Worm (Caenorhabditis elegans): ENCODE data around the gene C15C8.8.

Gene C15C8.8

ce11 chrV:12780248-12780647, 27.9 kb upstream of the C15C8.8 start (continued):
- TF ChIP-seq ces-1 (GFP tag; optimal IDR thresholded peaks at IDR 0.05), result no peak
- peak; percentile 22 to 62 for TF ChIP-seq daf-16 (GFP tag; optimal IDR thresholded peaks at IDR 0.05)
- no peak for TF ChIP-seq daf-16 (tag; optimal IDR thresholded peaks at IDR 0.05)
- TF ChIP-seq daf-19 (GFP tag; conservative IDR thresholded peaks at IDR 0.05), result peak; percentile 77
- peak; percentile 6 for TF ChIP-seq F37D6.2 (tag; optimal IDR thresholded peaks at IDR 0.05)
- peak; percentile 84 for TF ChIP-seq nhr-111 (GFP tag; optimal IDR thresholded peaks at IDR 0.05)
- no peak for TF ChIP-seq unc-39 (tag; optimal IDR thresholded peaks at IDR 0.05)

ce11 chrV:12773852-12774251, 21.5 kb upstream of the C15C8.8 start:
- TF ChIP-seq Y5F2A.4 (GFP tag; optimal IDR thresholded peaks at IDR 0.05) (no peak), mxl-2 (GFP tag; conservative IDR thresholded peaks at IDR 0.05) (no peak), aha-1 (tag) (no peak), F26F4.8 (GFP tag; conservative IDR thresholded peaks at IDR 0.05) (no peak), dpl-1 (GFP tag; optimal IDR thresholded peaks at IDR 0.05) (no peak), dmd-9 (GFP tag; IDR thresholded peaks at IDR 0.05) (no peak), Y48G9A.11 (GFP tag; IDR thresholded peaks at IDR 0.05) (no peak), php-3 (GFP tag; IDR thresholded peaks at IDR 0.05) (no peak), ceh-20 (GFP tag; IDR thresholded peaks at IDR 0.05) (no peak), hif-1 (tag; optimal IDR thresholded peaks at IDR 0.05) (no peak), nhr-11 (tag; optimal IDR thresholded peaks at IDR 0.05) (no peak), madf-9 (GFP tag; conservative IDR thresholded peaks at IDR 0.05) (no peak), snpc-4 (tag; optimal IDR thresholded peaks at IDR 0.05) (no peak)

- TF ChIP-seq lim-7 (GFP tag; IDR thresholded peaks at IDR 0.05) (no peak), lsy-2 (tag; optimal IDR thresholded peaks at IDR 0.05) (no peak), T20F7.1 (GFP tag; optimal IDR thresholded peaks at IDR 0.05) (no peak), hlh-30 (tag; optimal IDR thresholded peaks at IDR 0.05; ENCODE audit: insufficient read depth) (no peak), zfp-2 (tag; optimal IDR thresholded peaks at IDR 0.05) (no peak)
Measured at ce11 chrV:12773222-12773621, 20.9 kb upstream of the C15C8.8 start, which contains the start of gene ZC455.1. Gene ZC455.1, plus strand, starts transcription at chrV:12773522.

DNA sequence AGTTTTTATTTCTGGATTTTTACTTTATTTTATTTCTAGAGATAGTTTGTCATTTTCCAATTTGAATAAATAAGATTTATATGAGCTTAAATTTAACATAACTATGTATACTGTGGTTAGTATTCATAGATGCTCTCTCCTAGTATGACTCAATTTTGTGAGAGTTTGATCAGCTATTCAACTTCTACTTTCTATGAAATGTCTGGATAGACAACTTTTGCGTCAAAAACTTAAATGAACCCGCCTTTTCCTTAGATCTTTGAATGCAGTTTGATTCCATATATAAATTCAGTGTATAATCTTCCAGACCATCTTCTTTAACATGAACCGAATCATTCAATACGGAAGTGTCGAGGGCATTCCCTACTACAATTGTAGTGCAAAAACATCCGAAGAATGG, 16.6 kb upstream of the C15C8.8 start, which contains the start of gene srt-43:
TSS of gene srt-43 (plus strand) at position 301 of the 400 bp plus-strand sequence.
- TF ChIP-seq zfp-2 (tag; optimal IDR thresholded peaks at IDR 0.05) (no peak), saeg-2 (GFP tag; IDR thresholded peaks at IDR 0.05) (no peak), unc-62 (GFP tag; optimal IDR thresholded peaks at IDR 0.05 in 1 of 2) (peak in 1 of 2 experiments; percentile 47), unc-62 (tag; optimal IDR thresholded peaks at IDR 0.05) (no peak), nhr-41 (GFP tag; IDR thresholded peaks at IDR 0.05) (no peak)

ce11 chrV:12763291-12763995, 11.1 kb upstream of the C15C8.8 start, which contains the start of the genes abcf-1 and scc-3:
Gene abcf-1, minus strand, starts transcription at chrV:12763375.
Gene scc-3, plus strand, starts transcription at chrV:12763945.
- TF ChIP-seq ceh-62 (tag; optimal IDR thresholded peaks at IDR 0.05) (no peak), T20F7.1 (GFP tag; optimal IDR thresholded peaks at IDR 0.05) (peak; percentile 27), dpl-1 (GFP tag; optimal IDR thresholded peaks at IDR 0.05) (peak; percentile 32), ceh-28 (tag; optimal IDR thresholded peaks at IDR 0.05) (no peak), lsy-2 (tag; optimal IDR thresholded peaks at IDR 0.05) (peak in 1 of 2 experiments; percentile 96), daf-16 (GFP tag; optimal IDR thresholded peaks at IDR 0.05) (no peak), daf-16 (tag; optimal IDR thresholded peaks at IDR 0.05) (peak; percentile 60), hlh-30 (tag; optimal IDR thresholded peaks at IDR 0.05; ENCODE audit: insufficient read depth) (peak; percentile 23), zip-2 (tag; optimal IDR thresholded peaks at IDR 0.05) (peak; percentile 84)

Measured in whole organism, L4 larva.